Worm (Caenorhabditis elegans) whole organism, L2 larva: ENCODE results near the gene ufc-1.

Experiments
- ZK546.5 ChIP-seq: sonication (generic microtip); optimal IDR thresholded peaks from 2 replicates; lab custom pipeline; 2017; ENCODE audit warnings: missing biosample characterization, missing genetic modification characterization
- aly-2 ChIP-seq: fragments of 150-350 bp; optimal IDR thresholded peaks from 2 replicates; lab custom pipeline; 2014; ENCODE audit warnings: missing biosample characterization, missing genetic modification characterization
- ama-1 ChIP-seq: fragments of 150-350 bp; optimal IDR thresholded peaks from 2 replicates; lab custom pipeline; 2018; ENCODE audit warnings: inconsistent platforms
- ceh-16 ChIP-seq: fragments of 150-350 bp; optimal IDR thresholded peaks from 2 replicates; lab custom pipeline; 2014; ENCODE audit warnings: missing biosample characterization, missing genetic modification characterization
- ceh-82 ChIP-seq: fragments of 150-350 bp; optimal IDR thresholded peaks from 2 replicates; lab custom pipeline; 2014; ENCODE audit warnings: missing biosample characterization, missing genetic modification characterization
- dmd-4 ChIP-seq: sonication (generic microtip); optimal IDR thresholded peaks from 2 replicates; lab custom pipeline; 2017; ENCODE audit warnings: missing biosample characterization, missing genetic modification characterization
- elt-1 ChIP-seq: fragments of 150-350 bp; optimal IDR thresholded peaks from 2 replicates; lab custom pipeline; 2014; ENCODE audit warnings: missing biosample characterization, missing genetic modification characterization
- lin-13 ChIP-seq: fragments of 150-350 bp; optimal IDR thresholded peaks from 2 replicates; lab custom pipeline; 2014; ENCODE audit warnings: missing biosample characterization, missing genetic modification reagents, missing genetic modification characterization
- lin-39 ChIP-seq: fragments of 150-350 bp; optimal IDR thresholded peaks from 2 replicates; lab custom pipeline; 2014; ENCODE audit warnings: missing biosample characterization, missing genetic modification reagents, missing genetic modification characterization
- nhr-21 ChIP-seq: fragments of 150-350 bp; optimal IDR thresholded peaks from 2 replicates; lab custom pipeline; 2014; ENCODE audit warnings: missing biosample characterization, missing genetic modification characterization
- skn-1 ChIP-seq: sonication (generic microtip); optimal IDR thresholded peaks from 2 replicates; lab custom pipeline; 2017; ENCODE audit warnings: missing biosample characterization, missing genetic modification characterization
- snpc-4 ChIP-seq: fragments of 150-350 bp; optimal IDR thresholded peaks from 2 replicates; lab custom pipeline; 2014; ENCODE audit warnings: missing biosample characterization, missing genetic modification characterization
- ztf-1 ChIP-seq: fragments of 200-800 bp; sonication (Bioruptor generic); conservative IDR thresholded peaks from 2 replicates; pipeline ENCODE4 v1.3.6; 2022; ENCODE audit warnings: missing genetic modification characterization, missing compliant biosample characterization

DNA sequence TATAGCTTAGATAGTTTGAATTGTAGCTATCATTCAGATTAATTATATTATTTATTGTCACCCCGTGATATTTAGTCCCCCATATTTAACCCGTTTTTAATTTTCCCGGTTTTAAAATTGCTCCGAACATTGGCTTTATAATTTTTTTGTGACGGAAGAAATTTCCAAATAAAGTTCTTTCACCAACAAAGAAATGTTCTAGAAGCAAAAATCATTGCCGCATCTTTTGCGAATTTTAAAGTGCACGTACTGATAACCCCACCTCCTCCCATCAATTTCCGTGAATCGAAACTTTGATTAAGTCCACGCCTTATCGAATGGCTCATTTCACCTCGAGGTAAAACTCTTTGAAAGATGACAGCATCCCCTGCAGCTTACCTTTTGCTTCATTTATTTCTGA lies 6.6 kb upstream of the ufc-1 start, which contains the start of gene C40H1.7:
- TF ChIP-seq aly-2 (tag; lab: Kevin White, UChicago) (no peak), ztf-1 (no peak), elt-1 (tag; lab: Kevin White, UChicago) (no peak), dmd-4 (tag; lab: Kevin White, UChicago) (no peak), ama-1 (lab: Kevin White, UChicago) (no peak), nhr-21 (tag; lab: Kevin White, UChicago) (no peak), skn-1 (no peak), snpc-4 (tag; lab: Kevin White, UChicago) (no peak), lin-13 (GFP tag; lab: Kevin White, UChicago) (no peak), ceh-82 (no peak), lin-39 (tag; lab: Kevin White, UChicago) (no peak), ceh-16 (tag; lab: Kevin White, UChicago) (no peak), ZK546.5 (tag; lab: Kevin White, UChicago) (no peak)
